Worm (Caenorhabditis elegans): Measurements from ENCODE around the gene cyp-13A4.

Gene cyp-13A4

ce11 chrII:9793197-9793596 is 4.3 kb downstream of the cyp-13A4 start, which contains the start of gene cyp-13A3:
Gene cyp-13A3, minus strand, starts transcription at chrII:9793297.
- TF ChIP-seq lin-39 (tag; optimal IDR thresholded peaks at IDR 0.05) (no peak), nhr-237 (tag; optimal IDR thresholded peaks at IDR 0.05) (no peak), dmd-4 (tag; optimal IDR thresholded peaks at IDR 0.05) (no peak), fos-1 (tag; optimal IDR thresholded peaks at IDR 0.05) (no peak), sma-9 (GFP tag; optimal IDR thresholded peaks at IDR 0.05) (no peak), sma-9 (tag; optimal IDR thresholded peaks at IDR 0.05) (no peak), ceh-16 (tag; optimal IDR thresholded peaks at IDR 0.05) (no peak), elt-3 (tag; optimal IDR thresholded peaks at IDR 0.05) (no peak), ceh-82 (tag; optimal IDR thresholded peaks at IDR 0.05) (no peak), R02D3.7 (tag; optimal IDR thresholded peaks at IDR 0.05) (no peak), unc-55 (GFP tag; optimal IDR thresholded peaks at IDR 0.05) (no peak), nhr-129 (tag; optimal IDR thresholded peaks at IDR 0.05) (no peak), unc-62 (GFP tag; optimal IDR thresholded peaks at IDR 0.05) (no peak), nhr-21 (tag; optimal IDR thresholded peaks at IDR 0.05) (no peak), mbf-1 (tag; optimal IDR thresholded peaks at IDR 0.05) (no peak), ZK546.5 (tag; optimal IDR thresholded peaks at IDR 0.05) (no peak), peb-1 (tag; optimal IDR thresholded peaks at IDR 0.05) (no peak), ztf-4 (tag; optimal IDR thresholded peaks at IDR 0.05) (no peak)

DNA sequence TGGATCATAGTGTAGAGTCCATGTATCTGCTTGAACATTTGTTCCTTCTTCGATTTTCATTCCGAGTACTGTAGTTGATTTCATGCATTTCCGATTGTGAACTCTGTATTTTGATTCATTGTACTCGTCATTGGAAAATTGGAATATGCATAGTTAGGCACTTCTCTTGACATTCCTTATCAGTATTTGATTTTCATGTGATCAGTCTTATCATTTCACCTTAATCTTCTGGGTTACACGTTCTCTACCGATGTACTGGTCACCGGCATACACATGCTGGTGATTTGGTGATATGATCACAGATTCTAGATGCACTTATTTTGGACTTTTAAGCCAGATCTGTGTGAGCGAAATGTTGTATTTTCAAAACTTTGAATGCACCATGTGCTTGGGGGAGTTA is 6.4 kb downstream of the cyp-13A4 start:
- no peak for TF ChIP-seq lin-13 (GFP tag; optimal IDR thresholded peaks at IDR 0.05)
- no peak for TF ChIP-seq lin-11 (tag; optimal IDR thresholded peaks at IDR 0.05)
- no peak for TF ChIP-seq skn-1 (tag; optimal IDR thresholded peaks at IDR 0.05)
- TF ChIP-seq elt-3 (tag; optimal IDR thresholded peaks at IDR 0.05), result no peak
- peak; percentile 73 for TF ChIP-seq F13H6.1 (tag; optimal IDR thresholded peaks at IDR 0.05)
- no peak for TF ChIP-seq ceh-82 (tag; optimal IDR thresholded peaks at IDR 0.05)
- peak; percentile 44 for TF ChIP-seq sma-3 (GFP tag; optimal IDR thresholded peaks at IDR 0.05)
- peak in 1 of 2 experiments; percentile 43 for TF ChIP-seq mdl-1 (tag; optimal IDR thresholded peaks at IDR 0.05)
- TF ChIP-seq nhr-12 (tag; optimal IDR thresholded peaks at IDR 0.05), result no peak
- no peak for TF ChIP-seq egl-27 (tag; optimal IDR thresholded peaks at IDR 0.05)
- TF ChIP-seq nhr-11 (tag; optimal IDR thresholded peaks at IDR 0.05), result no peak
- peak; percentile 41 for TF ChIP-seq nhr-21 (tag; optimal IDR thresholded peaks at IDR 0.05)
- TF ChIP-seq unc-39 (tag; optimal IDR thresholded peaks at IDR 0.05), result no peak
- no peak for TF ChIP-seq dmd-4 (tag; optimal IDR thresholded peaks at IDR 0.05)
- TF ChIP-seq blmp-1 (tag; optimal IDR thresholded peaks at IDR 0.05; ENCODE audit: insufficient read depth), result no peak
- TF ChIP-seq zag-1 (tag; optimal IDR thresholded peaks at IDR 0.05), result no peak
- peak in 1 of 2 experiments; percentile 21 for TF ChIP-seq lsy-2 (tag; optimal IDR thresholded peaks at IDR 0.05)
- TF ChIP-seq nhr-25 (tag; optimal IDR thresholded peaks at IDR 0.05), result no peak
- TF ChIP-seq mab-5 (tag; optimal IDR thresholded peaks at IDR 0.05), result no peak
- no peak for TF ChIP-seq unc-62 (GFP tag; optimal IDR thresholded peaks at IDR 0.05)
- TF ChIP-seq ceh-16 (tag; optimal IDR thresholded peaks at IDR 0.05), result no peak
- TF ChIP-seq aly-2 (tag; optimal IDR thresholded peaks at IDR 0.05), result no peak
- TF ChIP-seq R02D3.7 (tag; optimal IDR thresholded peaks at IDR 0.05), result no peak
- TF ChIP-seq nhr-237 (tag; optimal IDR thresholded peaks at IDR 0.05), result no peak
- no peak for TF ChIP-seq alr-1 (tag; optimal IDR thresholded peaks at IDR 0.05)
- no peak for TF ChIP-seq Y55F3AM.14 (GFP tag; optimal IDR thresholded peaks at IDR 0.05)
- TF ChIP-seq nhr-23 (tag; optimal IDR thresholded peaks at IDR 0.05), result no peak
- no peak for TF ChIP-seq peb-1 (tag; optimal IDR thresholded peaks at IDR 0.05)
- TF ChIP-seq ztf-4 (tag; optimal IDR thresholded peaks at IDR 0.05), result no peak
- no peak for TF ChIP-seq nhr-6 (tag; optimal IDR thresholded peaks at IDR 0.05)
- no peak for TF ChIP-seq unc-55 (GFP tag; optimal IDR thresholded peaks at IDR 0.05)
- peak; percentile 70 for TF ChIP-seq crh-2 (tag; optimal IDR thresholded peaks at IDR 0.05)
- TF ChIP-seq sma-9 (GFP tag; optimal IDR thresholded peaks at IDR 0.05), result peak; percentile 94
- no peak for TF ChIP-seq sma-9 (tag; optimal IDR thresholded peaks at IDR 0.05)
- no peak for TF ChIP-seq mbf-1 (tag; optimal IDR thresholded peaks at IDR 0.05)
- TF ChIP-seq elt-1 (tag; optimal IDR thresholded peaks at IDR 0.05), result no peak
- TF ChIP-seq nhr-10 (tag; optimal IDR thresholded peaks at IDR 0.05), result no peak
- TF ChIP-seq ztf-1 (GFP tag; conservative IDR thresholded peaks at IDR 0.05), result no peak
- TF ChIP-seq ama-1 (optimal IDR thresholded peaks at IDR 0.05), result no peak
- TF ChIP-seq sem-4 (tag; optimal IDR thresholded peaks at IDR 0.05), result no peak
- peak; percentile 97 for TF ChIP-seq fos-1 (tag; optimal IDR thresholded peaks at IDR 0.05)
- TF ChIP-seq ztf-11 (tag; optimal IDR thresholded peaks at IDR 0.05), result no peak
- no peak for TF ChIP-seq lin-39 (tag; optimal IDR thresholded peaks at IDR 0.05)
- TF ChIP-seq snpc-4 (tag; optimal IDR thresholded peaks at IDR 0.05), result no peak
- no peak for TF ChIP-seq nhr-77 (tag; optimal IDR thresholded peaks at IDR 0.05)
- no peak for TF ChIP-seq ZK546.5 (tag; optimal IDR thresholded peaks at IDR 0.05)
- peak; percentile 16 for TF ChIP-seq nhr-129 (tag; optimal IDR thresholded peaks at IDR 0.05)
- peak; percentile 48 for TF ChIP-seq gmeb-1 (tag; optimal IDR thresholded peaks at IDR 0.05)
- no peak for TF ChIP-seq C34F6.9 (tag; optimal IDR thresholded peaks at IDR 0.05)

Measured in whole organism, L2 larva.